Worm (Caenorhabditis elegans) whole organism, mixed stage, embryonic: ENCODE data around the gene Y22D7AL.16.

Source experiments
- nhr-12 ChIP-seq: fragments of 150-350 bp; optimal IDR thresholded peaks from 2 replicates; lab custom pipeline; 2014; ENCODE audit warnings: missing biosample characterization, missing genetic modification characterization
- nhr-28 ChIP-seq: fragments of 150-350 bp; optimal IDR thresholded peaks from 2 replicates; lab custom pipeline; 2014; ENCODE audit warnings: missing biosample characterization, missing genetic modification characterization
- unc-39 ChIP-seq: fragments of 150-350 bp; optimal IDR thresholded peaks from 2 replicates; lab custom pipeline; 2014; ENCODE audit warnings: missing biosample characterization, missing genetic modification characterization
- unc-62 ChIP-seq: fragments of 150-350 bp; optimal IDR thresholded peaks from 2 replicates; lab custom pipeline; 2014; ENCODE audit warnings: missing biosample characterization, missing genetic modification reagents, missing genetic modification characterization

DNA sequence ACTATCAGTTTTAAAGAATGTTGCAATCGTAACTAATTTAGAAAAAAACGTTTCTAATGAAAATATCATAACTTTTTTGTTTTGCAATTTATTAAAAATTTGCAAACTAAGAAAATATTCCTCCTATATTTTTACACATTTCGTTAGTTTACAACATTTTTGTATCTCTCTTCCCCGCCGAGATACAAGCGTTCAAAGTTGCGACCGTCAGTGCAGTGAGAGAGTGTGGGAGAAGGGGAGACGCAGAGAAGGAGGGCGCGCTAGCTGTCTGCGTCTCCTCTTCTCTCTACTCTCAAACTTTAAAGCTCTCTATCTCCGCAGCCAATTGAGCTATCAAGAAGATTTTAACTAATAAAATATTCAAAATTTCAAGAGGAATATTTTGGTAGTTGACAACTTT, 15.4 kb upstream of the Y22D7AL.16 start:
- TF ChIP-seq unc-62 (GFP tag; lab: Kevin White, UChicago): no peak
- TF ChIP-seq unc-39 (tag; lab: Kevin White, UChicago): no peak
- no peak for TF ChIP-seq nhr-12 (tag; lab: Kevin White, UChicago)
- TF ChIP-seq nhr-28 (tag; lab: Kevin White, UChicago): no peak
